Fruit fly (Drosophila melanogaster): ENCODE data around the gene Msp300.

The Msp300 gene

dm6 chr2L:5147188-5147855 lies 46.6 kb downstream of the Msp300 start (continued):
- TF ChIP-seq sisA (GFP tag; IDR thresholded peaks at IDR 0.05) (no peak), vvl (GFP tag; IDR thresholded peaks at IDR 0.05) (peak; percentile 22; the same call in 1 of the 2 replicates), dysf (GFP tag; IDR thresholded peaks at IDR 0.05) (peak; percentile 62; the same call in 2 of the 3 replicates), Ada2b (GFP tag; IDR thresholded peaks at IDR 0.05) (peak; percentile 54), CG15514 (GFP tag; optimal IDR thresholded peaks at IDR 0.05) (no peak), crc (GFP tag; optimal IDR thresholded peaks at IDR 0.05) (no peak), Dll (GFP tag; IDR thresholded peaks at IDR 0.05; ENCODE audit: partially characterized antibody) (no peak), gsb-n (tag; optimal IDR thresholded peaks at IDR 0.05) (no peak), lmd (GFP tag; IDR thresholded peaks at IDR 0.05) (peak; percentile 39), danr (GFP tag; IDR thresholded peaks at IDR 0.05) (no peak), CG6272 (GFP tag; IDR thresholded peaks at IDR 0.05) (peak; percentile 20; the same call in 1 of the 2 replicates), Ptx1 (GFP tag; IDR thresholded peaks at IDR 0.05) (peak; percentile 53), CG32532 (GFP tag; IDR thresholded peaks at IDR 0.05) (peak; percentile 60), CG2129 (GFP tag; IDR thresholded peaks at IDR 0.05; ENCODE audit: partially characterized antibody) (no peak), CG32772 (GFP tag; IDR thresholded peaks at IDR 0.05) (peak; percentile 55; the same call in 1 of the 2 replicates), ems (GFP tag; optimal IDR thresholded peaks at IDR 0.05) (no peak), CG11504 (tag; optimal IDR thresholded peaks at IDR 0.05) (no peak), CG14710 (tag; optimal IDR thresholded peaks at IDR 0.05) (no peak), ranshi (GFP tag; IDR thresholded peaks at IDR 0.05) (0 out of 2 replicates have a peak, but pooled peaks have one; percentile 11), CG17328 (GFP tag; IDR thresholded peaks at IDR 0.05) (0 out of 2 replicates have a peak, but pooled peaks have one; percentile 33), hbn (GFP tag; IDR thresholded peaks at IDR 0.05; ENCODE audit: partially characterized antibody) (no peak), Nf-YC (tag; optimal IDR thresholded peaks at IDR 0.05) (no peak), CG10147 (GFP tag; optimal IDR thresholded peaks at IDR 0.05) (no peak), Xbp1 (GFP tag; optimal IDR thresholded peaks at IDR 0.05) (no peak), CG10959 (GFP tag; IDR thresholded peaks at IDR 0.05) (no peak), CG7372 (GFP tag; IDR thresholded peaks at IDR 0.05) (no peak), aop (GFP tag; IDR thresholded peaks at IDR 0.05) (no peak), tgo (GFP tag; IDR thresholded peaks at IDR 0.05) (peak; percentile 52; the same call in 2 of the 3 replicates), salm (tag; optimal IDR thresholded peaks at IDR 0.05) (no peak), CG7963 (GFP tag; IDR thresholded peaks at IDR 0.05; ENCODE audit: partially characterized antibody) (no peak), CG14050 (GFP tag; IDR thresholded peaks at IDR 0.05) (peak; percentile 22; the same call in 1 of the 3 replicates), esg (GFP tag; conservative IDR thresholded peaks at IDR 0.05) (no peak), stc (GFP tag; IDR thresholded peaks at IDR 0.05) (peak; percentile 67), unc-4 (GFP tag; IDR thresholded peaks at IDR 0.05; ENCODE audit: partially characterized antibody) (0 out of 2 replicates have a peak, but pooled peaks have one; percentile 17), CG4282 (GFP tag; optimal IDR thresholded peaks at IDR 0.05) (no peak), CG6175 (GFP tag; IDR thresholded peaks at IDR 0.05) (no peak), D19B (GFP tag; optimal IDR thresholded peaks at IDR 0.05) (no peak), Drgx (GFP tag; IDR thresholded peaks at IDR 0.05) (0 out of 2 replicates have a peak, but pooled peaks have one; percentile 20), CG2712 (tag; optimal IDR thresholded peaks at IDR 0.05) (no peak), YL-1 (GFP tag; optimal IDR thresholded peaks at IDR 0.05) (no peak), jumu (GFP tag; optimal IDR thresholded peaks at IDR 0.05) (no peak), CG14014 (GFP tag; IDR thresholded peaks at IDR 0.05) (no peak), Gug (GFP tag; IDR thresholded peaks at IDR 0.05) (peak; percentile 20; the same call in 1 of the 4 replicates), CG13894 (tag; optimal IDR thresholded peaks at IDR 0.05) (peak; percentile 60), CG9932 (GFP tag; IDR thresholded peaks at IDR 0.05) (no peak), eyg (GFP tag; optimal IDR thresholded peaks at IDR 0.05) (no peak), CG9609 (GFP tag; optimal IDR thresholded peaks at IDR 0.05) (no peak)

All from whole organism, embryonic.